Worm (Caenorhabditis elegans) whole organism, L3 larva: ENCODE data around the gene Y69A2AR.24.

Source experiments
- R02D3.7 ChIP-seq: fragments of 150-350 bp; optimal IDR thresholded peaks from 2 replicates; lab custom pipeline; 2014; ENCODE audit warnings: missing biosample characterization, missing genetic modification characterization
- ZK546.5 ChIP-seq: sonication (generic microtip); optimal IDR thresholded peaks from 2 replicates; lab custom pipeline; 2017; ENCODE audit warnings: missing biosample characterization, missing genetic modification characterization
- ama-1 ChIP-seq: fragments of 150-350 bp; optimal IDR thresholded peaks from 2 replicates; lab custom pipeline; 2018
- ceh-16 ChIP-seq: sonication (generic microtip); optimal IDR thresholded peaks from 2 replicates; lab custom pipeline; 2017; ENCODE audit warnings: missing biosample characterization, missing genetic modification characterization
- ceh-28 ChIP-seq: fragments of 150-350 bp; optimal IDR thresholded peaks from 2 replicates; lab custom pipeline; 2014; ENCODE audit warnings: missing biosample characterization, missing genetic modification reagents, missing genetic modification characterization
- daf-12 ChIP-seq: fragments of 150-350 bp; optimal IDR thresholded peaks from 2 replicates; lab custom pipeline; 2014; ENCODE audit warnings: missing biosample characterization, missing genetic modification reagents, missing genetic modification characterization
- egl-27 ChIP-seq: sonication (generic microtip); optimal IDR thresholded peaks from 4 replicates; lab custom pipeline; 2017; ENCODE audit warnings: missing biosample characterization, missing genetic modification reagents, missing genetic modification characterization
- egl-5 ChIP-seq: fragments of 150-350 bp; optimal IDR thresholded peaks from 2 replicates; lab custom pipeline; 2017; ENCODE audit warnings: missing biosample characterization, missing genetic modification reagents, missing genetic modification characterization, inconsistent platforms
- elt-1 ChIP-seq: fragments of 150-350 bp; optimal IDR thresholded peaks from 2 replicates; lab custom pipeline; 2014; ENCODE audit warnings: missing biosample characterization, missing genetic modification characterization
- elt-3 ChIP-seq, 3 experiments: fragments of 150-350 bp in 1 of 3; sonication (generic microtip) in 2 of 3; optimal IDR thresholded peaks; 2 replicates in 2 of 3; 4 replicates in 1 of 3; lab custom pipeline; 2014 to 2017; ENCODE audit warnings: missing biosample characterization in 3 of 3, missing genetic modification characterization in 3 of 3
- eor-1 ChIP-seq, 2 experiments: fragments of 150-350 bp; optimal IDR thresholded peaks; 2 replicates each; lab custom pipeline; 2014 to 2018; ENCODE audit warnings: missing biosample characterization in 2 of 2, missing genetic modification characterization in 2 of 2
- hmg-11 ChIP-seq: sonication (generic microtip); optimal IDR thresholded peaks from 2 replicates; lab custom pipeline; 2016; ENCODE audit warnings: missing genetic modification characterization, missing compliant biosample characterization
- jun-1 ChIP-seq: fragments of 150-350 bp; optimal IDR thresholded peaks from 2 replicates; lab custom pipeline; 2014; ENCODE audit warnings: missing biosample characterization, missing genetic modification reagents, missing genetic modification characterization
- lin-15B ChIP-seq: fragments of 150-350 bp; optimal IDR thresholded peaks from 2 replicates; lab custom pipeline; 2014; ENCODE audit warnings: missing biosample characterization, missing genetic modification characterization
- lin-39 ChIP-seq: fragments of 150-350 bp; optimal IDR thresholded peaks from 2 replicates; lab custom pipeline; 2018; ENCODE audit warnings: missing biosample characterization, missing genetic modification reagents, missing genetic modification characterization
- lsy-12 ChIP-seq: sonication (generic microtip); optimal IDR thresholded peaks from 2 replicates; lab custom pipeline; 2016; ENCODE audit warnings: mild to moderate bottlenecking, missing genetic modification characterization, missing compliant biosample characterization
- mdl-1 ChIP-seq: fragments of 150-350 bp; optimal IDR thresholded peaks from 2 replicates; lab custom pipeline; 2014; ENCODE audit warnings: missing biosample characterization, missing genetic modification characterization
- mml-1 ChIP-seq: fragments of 150-350 bp; sonication (generic microtip); optimal IDR thresholded peaks from 3 replicates; lab custom pipeline; 2014; ENCODE audit warnings: missing biosample characterization, missing genetic modification characterization
- nfya-1 ChIP-seq: sonication (generic microtip); optimal IDR thresholded peaks from 2 replicates; lab custom pipeline; 2017; ENCODE audit warnings: missing genetic modification characterization, mild to moderate bottlenecking, missing compliant biosample characterization, antibody characterized with exemption, moderate library complexity; ENCODE audit not compliant: insufficient read depth
- nhr-12 ChIP-seq: fragments of 150-350 bp; optimal IDR thresholded peaks from 2 replicates; lab custom pipeline; 2014; ENCODE audit warnings: missing biosample characterization, missing genetic modification characterization
- nhr-237 ChIP-seq: fragments of 150-350 bp; optimal IDR thresholded peaks from 2 replicates; lab custom pipeline; 2014; ENCODE audit warnings: missing biosample characterization, missing genetic modification characterization
- nhr-25 ChIP-seq: sonication (generic microtip); optimal IDR thresholded peaks from 2 replicates; lab custom pipeline; 2017; ENCODE audit warnings: missing biosample characterization, missing genetic modification characterization
- nhr-28 ChIP-seq: fragments of 150-350 bp; optimal IDR thresholded peaks from 2 replicates; lab custom pipeline; 2014; ENCODE audit warnings: missing biosample characterization, missing genetic modification characterization
- nhr-43 ChIP-seq: sonication (generic microtip); optimal IDR thresholded peaks from 2 replicates; lab custom pipeline; 2016; ENCODE audit warnings: mild to moderate bottlenecking, missing genetic modification characterization, missing compliant biosample characterization; ENCODE audit not compliant: poor library complexity, severe bottlenecking
- nhr-67 ChIP-seq: fragments of 150-350 bp; optimal IDR thresholded peaks from 2 replicates; lab custom pipeline; 2014; ENCODE audit warnings: missing biosample characterization, missing genetic modification characterization
- nhr-76 ChIP-seq: fragments of 150-350 bp; sonication (generic microtip); optimal IDR thresholded peaks from 5 replicates; lab custom pipeline; 2014; ENCODE audit warnings: missing biosample characterization, missing genetic modification characterization
- pha-4 ChIP-seq: fragments of 150-350 bp; optimal IDR thresholded peaks from 2 replicates; lab custom pipeline; 2014; ENCODE audit warnings: missing biosample characterization, missing genetic modification reagents, missing genetic modification characterization
- pqm-1 ChIP-seq: fragments of 150-350 bp; optimal IDR thresholded peaks from 2 replicates; lab custom pipeline; 2017; ENCODE audit warnings: missing biosample characterization, missing genetic modification characterization, inconsistent platforms
- sea-2 ChIP-seq: fragments of 150-350 bp; sonication (generic microtip); optimal IDR thresholded peaks from 4 replicates; lab custom pipeline; 2014; ENCODE audit warnings: missing biosample characterization, missing genetic modification reagents, missing genetic modification characterization
- skn-1 ChIP-seq: fragments of 150-350 bp; optimal IDR thresholded peaks from 2 replicates; lab custom pipeline; 2014; ENCODE audit warnings: missing biosample characterization, missing genetic modification characterization
- tbx-2 ChIP-seq: sonication (generic microtip); optimal IDR thresholded peaks from 2 replicates; lab custom pipeline; 2016; ENCODE audit warnings: mild to moderate bottlenecking, missing genetic modification characterization, missing compliant biosample characterization
- unc-39 ChIP-seq: sonication (generic microtip); optimal IDR thresholded peaks from 4 replicates; lab custom pipeline; 2017; ENCODE audit warnings: missing biosample characterization, missing genetic modification characterization
- unc-62 ChIP-seq: fragments of 150-350 bp; sonication (generic microtip); optimal IDR thresholded peaks from 4 replicates; lab custom pipeline; 2014; ENCODE audit warnings: missing biosample characterization, missing genetic modification reagents, missing genetic modification characterization
- ztf-11 ChIP-seq: fragments of 150-350 bp; optimal IDR thresholded peaks from 2 replicates; lab custom pipeline; 2014; ENCODE audit warnings: missing biosample characterization, missing genetic modification characterization
- ztf-4 ChIP-seq: fragments of 150-350 bp; optimal IDR thresholded peaks from 2 replicates; lab custom pipeline; 2014; ENCODE audit warnings: missing biosample characterization, missing genetic modification characterization

Gene Y69A2AR.24

DNA sequence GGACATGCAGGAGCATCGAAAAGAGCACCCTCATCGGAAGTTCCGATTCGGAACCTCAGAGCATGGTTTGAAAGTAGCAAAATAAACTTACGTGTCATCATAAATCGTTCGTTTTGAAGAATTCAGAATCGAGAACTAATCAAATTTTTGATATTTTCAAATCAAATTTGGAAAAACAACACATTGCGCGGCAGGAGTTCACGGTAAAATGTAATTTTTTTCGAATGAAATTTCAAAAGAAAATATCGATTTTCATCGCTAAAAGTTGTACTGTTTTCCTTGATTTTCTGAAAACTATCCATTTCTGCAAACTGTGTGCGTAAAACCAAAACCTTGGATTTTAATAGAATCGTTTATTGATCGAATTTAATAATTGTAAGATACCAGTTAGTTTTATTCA lies at the start of gene Y69A2AR.24:
TSS of gene Y69A2AR.24 (minus strand) at position 101 of the 400 bp plus-strand sequence.
- TF ChIP-seq R02D3.7 (tag; lab: Kevin White, UChicago) = no peak
- no peak for TF ChIP-seq nhr-237 (tag; lab: Kevin White, UChicago)
- TF ChIP-seq ztf-4 (tag; lab: Kevin White, UChicago) = no peak
- no peak for TF ChIP-seq jun-1 (tag; lab: Kevin White, UChicago)
- TF ChIP-seq nhr-67 (tag; lab: Kevin White, UChicago) = no peak
- TF ChIP-seq skn-1 (tag; lab: Kevin White, UChicago) = no peak
- no peak for TF ChIP-seq ceh-28 (tag; lab: Kevin White, UChicago)
- TF ChIP-seq mml-1 = no peak
- no peak for TF ChIP-seq ZK546.5
- no peak for TF ChIP-seq egl-5 (tag; lab: Kevin White, UChicago)
- no peak for TF ChIP-seq unc-62 (GFP tag; lab: Kevin White, UChicago)
- no peak for TF ChIP-seq lin-39 (tag; lab: Kevin White, UChicago)
- no peak for TF ChIP-seq nhr-28 (tag; lab: Kevin White, UChicago)
- no peak for TF ChIP-seq nhr-43
- TF ChIP-seq nhr-12 = no peak
- TF ChIP-seq nhr-25 (tag; lab: Kevin White, UChicago) = no peak
- TF ChIP-seq, all 47 proteins: peak for 0

- TF ChIP-seq lin-15B (tag; lab: Kevin White, UChicago) (peak; percentile 45), lin-39 (tag; lab: Kevin White, UChicago) (no peak)
These were observed 49.2 kb upstream of the Y69A2AR.24 start, which contains the start of gene Y69A2AR.28 for ce11 chrIV:2613011-2613503. Y69A2AR.28 (minus strand) TSS chrIV:2613061.

ce11 chrIV:2610974-2611373 lies 47.1 kb upstream of the Y69A2AR.24 start:
- TF ChIP-seq daf-12 (tag; lab: Kevin White, UChicago) = no peak
- no peak for TF ChIP-seq eor-1 (tag; optimal IDR thresholded peaks at IDR 0.05; lab: Kevin White, UChicago)
- no peak for TF ChIP-seq mdl-1 (tag; lab: Kevin White, UChicago)
- TF ChIP-seq nhr-237 (tag; lab: Kevin White, UChicago) = no peak
- no peak for TF ChIP-seq ceh-16 (tag; lab: Kevin White, UChicago)
- TF ChIP-seq nfya-1 (tag; lab: Kevin White, UChicago) = no peak
- no peak for TF ChIP-seq ZK546.5
- TF ChIP-seq elt-1 (tag; lab: Kevin White, UChicago) = no peak
- TF ChIP-seq nhr-28 (tag; lab: Kevin White, UChicago) = no peak
- no peak for TF ChIP-seq tbx-2
- no peak for TF ChIP-seq nhr-43
- TF ChIP-seq lin-15B (tag; lab: Kevin White, UChicago) = no peak
- no peak for TF ChIP-seq egl-27
- TF ChIP-seq skn-1 (tag; lab: Kevin White, UChicago) = no peak

DNA sequence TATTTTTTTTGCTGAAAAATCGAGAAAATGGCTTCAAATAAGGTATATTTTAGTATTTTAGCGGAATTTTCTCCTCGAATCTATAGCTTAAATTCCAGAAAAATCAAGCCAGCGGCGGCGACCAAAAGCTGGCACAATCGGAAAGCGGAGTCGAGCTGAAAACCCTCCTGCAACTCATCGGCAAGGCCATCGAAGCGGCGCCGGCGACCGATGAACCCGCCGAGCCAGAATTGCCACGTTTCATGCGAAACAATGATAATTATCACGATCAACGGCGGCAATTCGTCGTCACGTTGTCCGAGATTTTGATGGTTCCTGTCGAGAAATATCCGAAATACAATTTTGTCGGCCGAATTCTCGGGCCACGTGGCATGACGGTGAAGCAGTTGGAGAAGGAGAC lies 46.5 kb upstream of the Y69A2AR.24 start, which contains the start of gene Y69A2AR.32:
TSS of gene Y69A2AR.32 (plus strand) at position 28 of the 400 bp plus-strand sequence.
- TF ChIP-seq R02D3.7 (tag; lab: Kevin White, UChicago) (no peak), ZK546.5 (no peak), nhr-76 (tag; lab: Kevin White, UChicago) (no peak), ama-1 (lab: Kevin White, UChicago) (no peak)

DNA sequence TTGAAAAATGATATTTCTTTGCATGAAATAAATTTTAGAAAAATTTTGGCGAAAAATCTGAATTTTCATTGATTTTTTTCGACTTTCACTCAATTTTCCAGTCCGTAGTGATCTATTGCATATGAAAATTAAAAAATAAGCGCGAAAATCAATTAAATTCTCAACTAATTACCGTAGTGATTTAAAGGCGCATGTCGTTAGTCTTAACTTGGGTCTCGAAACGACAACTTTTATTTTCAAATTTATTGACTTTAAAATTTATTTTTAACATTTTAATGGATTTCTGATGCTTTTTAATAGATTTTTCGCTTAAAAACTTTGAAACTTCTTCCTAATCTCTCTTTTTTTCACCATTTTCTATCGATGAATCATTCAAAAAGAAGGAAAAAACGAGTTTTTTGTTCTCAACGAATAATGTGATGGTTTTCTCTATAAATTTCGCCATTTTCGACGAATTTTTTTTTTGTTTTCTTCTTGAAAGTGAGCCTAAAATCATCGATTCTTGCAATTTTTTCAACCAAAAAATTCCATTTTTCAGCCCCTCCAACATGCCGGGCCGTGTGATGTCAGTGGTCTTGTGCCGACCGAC lies 43.7 kb upstream of the Y69A2AR.24 start, which contains the start of gene vamp-7:
TSS of gene vamp-7 (plus strand) at position 539 of the 589 bp plus-strand sequence.
- TF ChIP-seq unc-39 (tag; lab: Kevin White, UChicago) (no peak), pha-4 (tag; lab: Kevin White, UChicago) (peak; percentile 18), lsy-12 (tag; lab: Kevin White, UChicago) (peak; percentile 31)

DNA sequence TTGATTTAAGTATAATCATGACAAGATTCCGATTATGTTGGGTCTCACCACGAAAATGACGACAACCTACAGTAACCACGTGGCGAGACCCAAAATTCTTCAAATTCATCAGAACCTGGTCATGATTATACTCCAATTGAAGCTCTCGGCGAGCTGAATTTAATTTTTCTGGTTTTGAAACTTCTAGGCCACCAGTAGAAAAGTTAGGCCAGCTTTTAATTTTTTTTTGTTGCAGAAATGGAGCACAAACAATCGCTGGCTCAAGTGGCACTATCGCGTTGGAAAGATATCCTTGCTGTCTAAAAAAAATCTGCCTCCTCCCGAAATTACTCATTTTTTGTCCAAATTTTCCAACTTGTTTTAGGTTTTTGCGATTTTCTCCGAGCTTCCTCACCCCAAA lies 42.7 kb upstream of the Y69A2AR.24 start:
- TF ChIP-seq ama-1 (lab: Kevin White, UChicago) = no peak
- TF ChIP-seq elt-3 (tag; optimal IDR thresholded peaks at IDR 0.05; lab: Kevin White, UChicago) = no peak
- TF ChIP-seq sea-2 (GFP tag; lab: Kevin White, UChicago) = no peak
- no peak for TF ChIP-seq unc-62 (GFP tag; lab: Kevin White, UChicago)
- TF ChIP-seq nhr-67 (tag; lab: Kevin White, UChicago) = no peak
- no peak for TF ChIP-seq ztf-11
- no peak for TF ChIP-seq egl-27
- TF ChIP-seq pqm-1 = no peak
- no peak for TF ChIP-seq nfya-1 (tag; lab: Kevin White, UChicago)
- no peak for TF ChIP-seq hmg-11 (tag; lab: Kevin White, UChicago)
- no peak for TF ChIP-seq nhr-76 (tag; lab: Kevin White, UChicago)
